Worm (Caenorhabditis elegans): Measurements from ENCODE around the gene ins-5.

DNA sequence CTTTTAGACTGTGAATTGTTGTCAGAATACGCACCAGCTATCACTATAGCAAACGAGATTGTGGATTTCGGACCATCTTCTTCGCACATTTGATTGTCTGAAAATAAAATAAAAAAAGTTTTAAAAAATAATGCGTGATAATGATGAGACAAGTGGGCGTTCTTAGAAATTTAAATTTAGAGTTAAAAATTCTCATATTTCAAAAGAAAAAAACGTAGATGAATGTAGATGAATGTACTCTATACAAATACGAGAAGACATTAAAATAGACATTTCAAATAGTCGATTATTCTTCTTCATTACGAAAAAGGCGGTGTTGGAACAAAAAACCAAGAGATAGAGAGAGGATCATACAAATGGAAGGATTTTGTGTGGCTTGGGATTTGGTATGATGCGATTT is 22.5 kb upstream of the ins-5 start, which contains the start of gene B0034.5:
- TF ChIP-seq skn-1 (tag; optimal IDR thresholded peaks at IDR 0.05) = no peak
- TF ChIP-seq lsy-2 (tag; optimal IDR thresholded peaks at IDR 0.05) = no peak
- no peak for TF ChIP-seq snpc-4 (tag; optimal IDR thresholded peaks at IDR 0.05)
- TF ChIP-seq blmp-1 (tag; optimal IDR thresholded peaks at IDR 0.05; ENCODE audit: insufficient read depth) = no peak
- no peak for TF ChIP-seq mbf-1 (tag; optimal IDR thresholded peaks at IDR 0.05)
- no peak for TF ChIP-seq nhr-11 (tag; optimal IDR thresholded peaks at IDR 0.05)
- no peak for TF ChIP-seq unc-62 (GFP tag; optimal IDR thresholded peaks at IDR 0.05)
- no peak for TF ChIP-seq nhr-237 (tag; optimal IDR thresholded peaks at IDR 0.05)
- no peak for TF ChIP-seq nhr-6 (tag; optimal IDR thresholded peaks at IDR 0.05)
- TF ChIP-seq nhr-77 (tag; optimal IDR thresholded peaks at IDR 0.05) = no peak
- no peak for TF ChIP-seq ztf-1 (GFP tag; conservative IDR thresholded peaks at IDR 0.05)
- TF ChIP-seq ZK546.5 (tag; optimal IDR thresholded peaks at IDR 0.05) = no peak
- TF ChIP-seq lin-11 (tag; optimal IDR thresholded peaks at IDR 0.05) = no peak
- no peak for TF ChIP-seq C34F6.9 (tag; optimal IDR thresholded peaks at IDR 0.05)

Measured in whole organism, L2 larva.